Worm (Caenorhabditis elegans): ENCODE results near the gene T26A5.8.

T26A5.8 gene

DNA sequence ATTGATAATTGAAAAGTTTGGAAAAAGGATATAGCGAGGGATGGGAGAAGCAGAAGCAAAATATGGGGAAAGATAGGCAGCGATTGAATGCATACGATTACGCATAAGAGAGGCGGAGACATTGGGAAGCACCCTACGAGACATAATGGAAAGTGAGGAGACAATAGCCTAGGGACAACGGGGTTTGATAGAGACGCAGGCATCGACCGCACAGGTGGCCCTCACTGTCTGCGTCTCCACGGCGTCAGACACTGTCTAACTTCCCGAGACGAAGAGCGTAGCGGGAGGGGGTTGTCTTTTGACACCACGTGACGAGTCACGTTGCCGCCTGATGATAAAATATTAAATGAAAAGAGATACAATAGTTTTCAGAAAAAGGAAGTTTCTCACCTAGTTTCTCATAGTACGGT lies 41.7 kb downstream of the T26A5.8 start (continued):
- TF ChIP-seq nhr-111 (GFP tag; optimal IDR thresholded peaks at IDR 0.05) (no peak), vab-7 (GFP tag; IDR thresholded peaks at IDR 0.05) (no peak), nhr-11 (tag; optimal IDR thresholded peaks at IDR 0.05) (peak; percentile 82), saeg-2 (GFP tag; IDR thresholded peaks at IDR 0.05) (peak; percentile 93), unc-130 (GFP tag; optimal IDR thresholded peaks at IDR 0.05) (no peak), F49E8.2 (tag; optimal IDR thresholded peaks at IDR 0.05; ENCODE audit: borderline replicate concordance) (no peak), ceh-82 (tag; optimal IDR thresholded peaks at IDR 0.05) (no peak), zag-1 (tag; optimal IDR thresholded peaks at IDR 0.05) (no peak), attf-4 (tag; optimal IDR thresholded peaks at IDR 0.05) (no peak), R02D3.7 (tag; optimal IDR thresholded peaks at IDR 0.05) (no peak), lin-15B (tag; optimal IDR thresholded peaks at IDR 0.05) (no peak), egl-43 (GFP tag; IDR thresholded peaks at IDR 0.05) (peak; percentile 88), nhr-237 (tag; optimal IDR thresholded peaks at IDR 0.05) (no peak), lim-7 (GFP tag; IDR thresholded peaks at IDR 0.05) (no peak), dpl-1 (GFP tag; optimal IDR thresholded peaks at IDR 0.05) (peak; percentile 18), dmd-9 (GFP tag; IDR thresholded peaks at IDR 0.05) (peak; percentile 73; the same call in 1 of the 2 replicates), madf-5 (GFP tag; IDR thresholded peaks at IDR 0.05) (no peak), hlh-11 (tag; optimal IDR thresholded peaks at IDR 0.05) (peak; percentile 99), T20F7.1 (GFP tag; optimal IDR thresholded peaks at IDR 0.05) (peak; percentile 76), Y105C5A.15 (GFP tag; IDR thresholded peaks at IDR 0.05) (0 out of 2 replicates have a peak, but pooled peaks have one; percentile 25), zip-2 (tag; optimal IDR thresholded peaks at IDR 0.05) (no peak), hmg-1.1 (GFP tag; IDR thresholded peaks at IDR 0.05) (peak; percentile 97), nhr-102 (tag; optimal IDR thresholded peaks at IDR 0.05) (peak; percentile 92), lin-39 (tag; optimal IDR thresholded peaks at IDR 0.05) (no peak), lir-3 (tag; optimal IDR thresholded peaks at IDR 0.05) (no peak), mxl-2 (GFP tag; conservative IDR thresholded peaks at IDR 0.05) (peak; percentile 62; the same call in 1 of the 2 replicates), set-16 (GFP tag; IDR thresholded peaks at IDR 0.05) (peak; percentile 88), egl-27 (tag; optimal IDR thresholded peaks at IDR 0.05) (no peak), mep-1 (tag; optimal IDR thresholded peaks at IDR 0.05) (peak; percentile 79), dmd-6 (GFP tag; IDR thresholded peaks at IDR 0.05) (peak; percentile 98), nhr-48 (tag; optimal IDR thresholded peaks at IDR 0.05) (peak; percentile 93), ceh-28 (tag; optimal IDR thresholded peaks at IDR 0.05) (no peak), php-3 (GFP tag; IDR thresholded peaks at IDR 0.05) (peak; percentile 93), zfp-3 (GFP tag; conservative IDR thresholded peaks at IDR 0.05) (peak; percentile 88), fos-1 (tag; optimal IDR thresholded peaks at IDR 0.05) (no peak), T26A8.4 (GFP tag; IDR thresholded peaks at IDR 0.05) (peak; percentile 93), ama-1 (optimal IDR thresholded peaks at IDR 0.05) (no peak), skn-1 (tag; optimal IDR thresholded peaks at IDR 0.05) (no peak), fkh-10 (GFP tag; optimal IDR thresholded peaks at IDR 0.05) (no peak), snpc-1.2 (GFP tag; IDR thresholded peaks at IDR 0.05) (no peak), madf-9 (GFP tag; conservative IDR thresholded peaks at IDR 0.05) (peak; percentile 68), dmd-8 (GFP tag; IDR thresholded peaks at IDR 0.05) (no peak), spr-1 (tag; optimal IDR thresholded peaks at IDR 0.05) (peak; percentile 72), nhr-25 (tag; optimal IDR thresholded peaks at IDR 0.05; ENCODE audit: borderline replicate concordance, insufficient read depth) (peak; percentile 73), daf-19 (GFP tag; conservative IDR thresholded peaks at IDR 0.05) (no peak), nhr-6 (tag; optimal IDR thresholded peaks at IDR 0.05) (peak; percentile 49), nhr-77 (tag; optimal IDR thresholded peaks at IDR 0.05) (peak; percentile 10), Y5F2A.4 (GFP tag; optimal IDR thresholded peaks at IDR 0.05) (no peak), unc-62 (GFP tag; optimal IDR thresholded peaks at IDR 0.05 in 1 of 2) (peak in 1 of 2 experiments; percentile 99), unc-62 (tag; optimal IDR thresholded peaks at IDR 0.05) (no peak), F37D6.2 (tag; optimal IDR thresholded peaks at IDR 0.05) (peak; percentile 39), daf-16 (GFP tag; optimal IDR thresholded peaks at IDR 0.05) (peak; percentile 70 to 83), daf-16 (tag; optimal IDR thresholded peaks at IDR 0.05) (peak; percentile 58)
